Worm (Caenorhabditis elegans): Measurements from ENCODE around the gene imp-3.

DNA sequence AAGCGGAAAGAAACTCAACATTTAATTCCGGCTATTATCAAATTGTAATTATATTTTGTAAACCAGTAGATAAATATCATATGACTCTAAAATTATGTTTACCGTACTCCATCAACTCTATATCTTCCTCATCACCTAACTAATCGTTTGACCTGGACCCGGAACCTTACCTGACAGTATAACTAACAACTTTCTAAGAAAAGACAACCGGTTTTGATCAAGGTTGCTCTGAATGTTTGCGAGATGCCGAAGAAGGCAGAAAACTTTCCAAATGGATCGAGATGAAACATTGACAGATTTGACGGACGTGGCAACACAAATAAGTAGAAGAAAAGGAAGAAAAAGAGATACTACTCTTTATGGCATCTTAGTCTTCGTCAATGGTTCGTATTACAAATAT lies 35.2 kb upstream of the imp-3 start:
- no peak for TF ChIP-seq ama-1 (optimal IDR thresholded peaks at IDR 0.05)
- no peak for TF ChIP-seq ceh-82 (tag; optimal IDR thresholded peaks at IDR 0.05)
- no peak for TF ChIP-seq nhr-76 (tag; optimal IDR thresholded peaks at IDR 0.05)
- TF ChIP-seq snpc-4 (tag; optimal IDR thresholded peaks at IDR 0.05): no peak
- no peak for TF ChIP-seq ZK546.5 (tag; optimal IDR thresholded peaks at IDR 0.05)
- peak; percentile 16 for TF ChIP-seq nhr-25 (tag; optimal IDR thresholded peaks at IDR 0.05)
- no peak for TF ChIP-seq zag-1 (tag; optimal IDR thresholded peaks at IDR 0.05)

All from whole organism, L3 larva.